Fruit fly (Drosophila melanogaster) whole organism, embryonic: Measurements from ENCODE around the gene BORCS6.

Experiments
- Antp ChIP-seq: fragments of 200-800 bp; sonication (Bioruptor generic); optimal IDR thresholded peaks from 3 replicates; lab custom pipeline; 2016; ENCODE audit warnings: missing biosample characterization, missing genetic modification characterization
- B-H2 ChIP-seq: fragments of 200-800 bp; sonication (Bioruptor generic); optimal IDR thresholded peaks from 2 replicates; lab custom pipeline; 2018; ENCODE audit warnings: missing biosample characterization, mild to moderate bottlenecking, missing genetic modification characterization
- Bgb ChIP-seq: fragments of 200-800 bp; sonication (Bioruptor generic); IDR thresholded peaks from 2 replicates; pipeline ENCODE4 v1.3.6; 2022; ENCODE audit warnings: missing biosample characterization, missing genetic modification characterization; ENCODE audit not compliant: partially characterized antibody
- CG10431 ChIP-seq: fragments of 200-800 bp; sonication (Bioruptor generic); optimal IDR thresholded peaks from 3 replicates; lab custom pipeline; 2018; ENCODE audit warnings: missing biosample characterization, mild to moderate bottlenecking, missing genetic modification characterization
- CG10565 ChIP-seq: fragments of 200-800 bp; sonication (Bioruptor generic); optimal IDR thresholded peaks from 3 replicates; lab custom pipeline; 2016; ENCODE audit warnings: missing biosample characterization, mild to moderate bottlenecking, missing genetic modification characterization
- CG11695 ChIP-seq: fragments of 200-800 bp; sonication (Bioruptor generic); IDR thresholded peaks from 3 replicates; pipeline ENCODE4 v1.3.6; 2022; ENCODE audit warnings: missing biosample characterization, missing genetic modification characterization
- CG12071 ChIP-seq: fragments of 200-800 bp; sonication (Bioruptor generic); optimal IDR thresholded peaks from 3 replicates; lab custom pipeline; 2018; ENCODE audit warnings: missing biosample characterization, mild to moderate bottlenecking, missing genetic modification characterization
- CG12659 ChIP-seq: fragments of 200-800 bp; sonication (Bioruptor generic); optimal IDR thresholded peaks from 3 replicates; lab custom pipeline; 2017; ENCODE audit warnings: mild to moderate bottlenecking, missing biosample characterization, missing genetic modification reagents, missing genetic modification characterization
- CG14667 ChIP-seq: fragments of 200-800 bp; sonication (Bioruptor generic); IDR thresholded peaks from 2 replicates; pipeline ENCODE4 v1.3.6; 2022; ENCODE audit warnings: missing biosample characterization, missing genetic modification characterization
- CG1647 ChIP-seq: fragments of 200-800 bp; sonication (Bioruptor generic); optimal IDR thresholded peaks from 3 replicates; lab custom pipeline; 2016; ENCODE audit warnings: missing biosample characterization, missing genetic modification characterization
- CG17829 ChIP-seq: fragments of 200-800 bp; optimal IDR thresholded peaks from 2 replicates; lab custom pipeline; 2019; ENCODE audit warnings: missing biosample characterization, mild to moderate bottlenecking, missing genetic modification characterization, moderate library complexity
- CG30431 ChIP-seq: fragments of 200-800 bp; sonication (Bioruptor generic); optimal IDR thresholded peaks from 2 replicates; lab custom pipeline; 2017; ENCODE audit warnings: missing biosample characterization, missing genetic modification characterization
- CG33213 ChIP-seq: fragments of 200-800 bp; sonication (Bioruptor generic); optimal IDR thresholded peaks from 3 replicates; lab custom pipeline; 2016; ENCODE audit warnings: missing biosample characterization, missing genetic modification characterization
- CG3407 ChIP-seq: fragments of 200-800 bp; sonication (Bioruptor generic); optimal IDR thresholded peaks from 2 replicates; lab custom pipeline; 2018; ENCODE audit warnings: missing biosample characterization, mild to moderate bottlenecking, missing genetic modification characterization
- CG34224 ChIP-seq: fragments of 200-800 bp; sonication (Bioruptor generic); IDR thresholded peaks from 3 replicates; pipeline ENCODE4 v1.3.6; 2022; ENCODE audit warnings: missing biosample characterization, missing genetic modification characterization; ENCODE audit not compliant: partially characterized antibody
- CG3838 ChIP-seq: fragments of 200-800 bp; sonication (Bioruptor generic); optimal IDR thresholded peaks from 3 replicates; lab custom pipeline; 2016; ENCODE audit warnings: missing biosample characterization, missing genetic modification characterization
- CG3995 ChIP-seq: fragments of 200-800 bp; sonication (Bioruptor generic); optimal IDR thresholded peaks from 3 replicates; lab custom pipeline; 2016; ENCODE audit warnings: missing biosample characterization, missing genetic modification characterization
- CG42726 ChIP-seq: fragments of 200-800 bp; sonication (Bioruptor generic); IDR thresholded peaks from 2 replicates; pipeline ENCODE4 v1.3.6; 2022; ENCODE audit warnings: missing biosample characterization, missing genetic modification characterization; ENCODE audit not compliant: partially characterized antibody
- CG4282 ChIP-seq: fragments of 200-800 bp; sonication (Bioruptor generic); optimal IDR thresholded peaks from 2 replicates; lab custom pipeline; 2016; ENCODE audit warnings: missing biosample characterization, missing genetic modification characterization
- CG4820 ChIP-seq: fragments of 200-800 bp; sonication (Bioruptor generic); optimal IDR thresholded peaks from 3 replicates; lab custom pipeline; 2016; ENCODE audit warnings: missing biosample characterization, missing genetic modification characterization
- CG6689 ChIP-seq: fragments of 200-800 bp; sonication (Bioruptor generic); IDR thresholded peaks from 2 replicates; pipeline ENCODE4 v1.3.6; 2022; ENCODE audit warnings: missing biosample characterization, missing genetic modification characterization
- CG7928 ChIP-seq: fragments of 200-800 bp; sonication (Bioruptor generic); optimal IDR thresholded peaks from 2 replicates; lab custom pipeline; 2017; ENCODE audit warnings: missing biosample characterization, mild to moderate bottlenecking, missing genetic modification characterization
- CG7963 ChIP-seq: fragments of 200-800 bp; sonication (Bioruptor generic); IDR thresholded peaks from 3 replicates; pipeline ENCODE4 v1.3.6; 2022; ENCODE audit warnings: missing biosample characterization, missing genetic modification characterization; ENCODE audit not compliant: partially characterized antibody
- CG8924 ChIP-seq: fragments of 200-800 bp; optimal IDR thresholded peaks from 3 replicates; lab custom pipeline; 2019; ENCODE audit warnings: missing biosample characterization, mild to moderate bottlenecking, missing genetic modification characterization, moderate library complexity
- Camta ChIP-seq: fragments of 200-800 bp; sonication (Bioruptor generic); optimal IDR thresholded peaks from 2 replicates; lab custom pipeline; 2016; ENCODE audit warnings: missing biosample characterization, missing genetic modification characterization
- H15 ChIP-seq: fragments of 200-800 bp; sonication (Bioruptor generic); IDR thresholded peaks from 3 replicates; pipeline ENCODE4 v1.3.6; 2022; ENCODE audit warnings: missing biosample characterization, missing genetic modification characterization
- HHEX ChIP-seq: fragments of 200-800 bp; sonication (Bioruptor generic); optimal IDR thresholded peaks from 3 replicates; lab custom pipeline; 2017; ENCODE audit warnings: missing biosample characterization, mild to moderate bottlenecking, missing genetic modification characterization, missing genetic modification reagents
- HLH4C ChIP-seq: fragments of 200-800 bp; sonication (Bioruptor generic); IDR thresholded peaks from 3 replicates; pipeline ENCODE4 v1.3.6; 2022; ENCODE audit warnings: missing biosample characterization, missing genetic modification characterization; ENCODE audit not compliant: partially characterized antibody
- HLH54F ChIP-seq: fragments of 200-800 bp; sonication (Bioruptor generic); optimal IDR thresholded peaks from 3 replicates; lab custom pipeline; 2016; ENCODE audit warnings: missing biosample characterization, missing genetic modification characterization
- Hey ChIP-seq: fragments of 200-800 bp; sonication (Bioruptor generic); optimal IDR thresholded peaks from 3 replicates; lab custom pipeline; 2018; ENCODE audit warnings: missing biosample characterization, mild to moderate bottlenecking, missing genetic modification characterization
- Lim3 ChIP-seq: fragments of 200-800 bp; sonication (Bioruptor generic); IDR thresholded peaks from 2 replicates; pipeline ENCODE4 v1.3.6; 2022; ENCODE audit warnings: missing biosample characterization, missing genetic modification characterization
- Lpt ChIP-seq: fragments of >200 bp; optimal IDR thresholded peaks from 2 replicates; lab custom pipeline; 2018; ENCODE audit warnings: missing biosample characterization, missing genetic modification characterization
- Optix ChIP-seq: fragments of 200-800 bp; sonication (Bioruptor generic); IDR thresholded peaks from 3 replicates; pipeline ENCODE4 v1.3.6; 2022; ENCODE audit warnings: missing biosample characterization, missing genetic modification characterization
- Scr ChIP-seq: fragments of 200-800 bp; sonication (Bioruptor generic); IDR thresholded peaks from 2 replicates; pipeline ENCODE4 v1.3.6; 2022; ENCODE audit warnings: missing biosample characterization, missing genetic modification characterization; ENCODE audit not compliant: partially characterized antibody
- Taf1 ChIP-seq: fragments of 200-800 bp; sonication (Bioruptor generic); IDR thresholded peaks from 2 replicates; pipeline ENCODE4 v1.3.6; 2022; ENCODE audit warnings: missing biosample characterization, missing genetic modification characterization
- caup ChIP-seq: fragments of 200-800 bp; sonication (Bioruptor generic); optimal IDR thresholded peaks from 3 replicates; lab custom pipeline; 2017; ENCODE audit warnings: missing biosample characterization, mild to moderate bottlenecking, missing genetic modification characterization, moderate library complexity; ENCODE audit not compliant: severe bottlenecking
- dati ChIP-seq: fragments of 200-800 bp; sonication (Bioruptor generic); IDR thresholded peaks from 2 replicates; pipeline ENCODE4 v1.3.6; 2022; ENCODE audit warnings: missing biosample characterization, missing genetic modification characterization
- dm ChIP-seq: fragments of 200-800 bp; sonication (Bioruptor generic); optimal IDR thresholded peaks from 3 replicates; lab custom pipeline; 2016; ENCODE audit warnings: missing biosample characterization, missing genetic modification characterization
- esg ChIP-seq: fragments of 200-800 bp; sonication (Bioruptor generic); conservative IDR thresholded peaks from 2 replicates; pipeline ENCODE4 v1.3.6; 2022; ENCODE audit warnings: missing biosample characterization, missing genetic modification characterization
- eve ChIP-seq, 2 experiments: fragments of >200 bp; optimal IDR thresholded peaks; 2 replicates each; lab custom pipeline; 2017; ENCODE audit warnings: missing biosample characterization in 2 of 2, missing genetic modification characterization in 2 of 2
- grau ChIP-seq: fragments of 200-800 bp; optimal IDR thresholded peaks from 3 replicates; lab custom pipeline; 2019; ENCODE audit warnings: missing biosample characterization, mild to moderate bottlenecking, missing genetic modification characterization, moderate library complexity
- kay ChIP-seq: fragments of 200-800 bp; sonication (Bioruptor generic); optimal IDR thresholded peaks from 2 replicates; lab custom pipeline; 2016; ENCODE audit warnings: missing biosample characterization, missing genetic modification characterization
- luna ChIP-seq: fragments of 200-800 bp; sonication (Bioruptor generic); optimal IDR thresholded peaks from 2 replicates; lab custom pipeline; 2016; ENCODE audit warnings: missing biosample characterization, missing genetic modification characterization
- nerfin-1 ChIP-seq: fragments of 200-800 bp; sonication (Bioruptor generic); optimal IDR thresholded peaks from 3 replicates; lab custom pipeline; 2019; ENCODE audit warnings: missing biosample characterization, mild to moderate bottlenecking, missing genetic modification characterization, moderate library complexity
- onecut ChIP-seq: fragments of 200-800 bp; sonication (Bioruptor generic); IDR thresholded peaks from 2 replicates; pipeline ENCODE4 v1.3.6; 2022; ENCODE audit warnings: missing biosample characterization, missing genetic modification characterization
- pho ChIP-seq: fragments of 200-800 bp; sonication (Bioruptor generic); optimal IDR thresholded peaks from 2 replicates; lab custom pipeline; 2016; ENCODE audit warnings: missing biosample characterization, missing genetic modification characterization
- repo ChIP-seq: fragments of 200-800 bp; sonication (Bioruptor generic); optimal IDR thresholded peaks from 2 replicates; lab custom pipeline; 2016; ENCODE audit warnings: missing biosample characterization, missing genetic modification characterization
- slbo ChIP-seq: fragments of 200-800 bp; sonication (Bioruptor generic); IDR thresholded peaks from 2 replicates; pipeline ENCODE4 v1.3.6; 2022; ENCODE audit warnings: missing biosample characterization, missing genetic modification characterization
- unc-4 ChIP-seq: fragments of 200-800 bp; sonication (Bioruptor generic); IDR thresholded peaks from 2 replicates; pipeline ENCODE4 v1.3.6; 2022; ENCODE audit warnings: missing biosample characterization, missing genetic modification characterization; ENCODE audit not compliant: partially characterized antibody
- yki ChIP-seq: fragments of >200 bp; optimal IDR thresholded peaks from 3 replicates; lab custom pipeline; 2018

The BORCS6 gene

DNA sequence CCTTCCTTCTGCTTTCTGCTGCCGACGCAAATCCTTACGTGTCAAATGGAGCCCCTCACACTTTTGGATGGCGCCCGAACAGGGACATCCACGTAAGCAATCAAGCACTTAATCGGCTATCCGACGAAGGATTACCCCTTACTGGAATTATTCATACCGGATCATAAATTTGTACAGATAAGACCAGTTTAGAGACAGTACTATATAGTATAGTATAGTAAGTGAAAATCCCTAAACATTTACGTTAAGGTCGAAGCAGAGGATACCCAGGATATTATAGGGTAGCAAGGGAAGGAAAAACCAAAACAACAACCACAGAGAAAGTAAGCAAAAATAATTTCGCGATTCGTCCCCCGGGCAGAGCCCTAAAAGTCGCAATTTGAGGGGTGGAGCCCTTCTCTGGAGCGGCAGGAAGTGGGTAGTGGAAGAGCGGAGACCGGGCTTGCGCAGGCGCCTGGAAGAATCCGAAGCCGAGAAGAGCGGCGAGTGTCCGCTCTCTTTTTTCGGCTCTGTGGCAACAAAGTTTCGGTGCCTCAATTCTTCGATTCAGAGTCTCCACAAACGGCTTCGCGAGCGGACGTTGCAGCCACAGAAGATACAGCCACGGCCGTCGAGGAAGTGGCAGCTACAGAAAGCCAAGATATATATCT is 5.0 kb downstream of the BORCS6 start (continued):
- TF ChIP-seq Lim3 (GFP tag; lab: Robert Waterston, UW) (no peak), unc-4 (GFP tag; lab: Robert Waterston, UW) (no peak), CG30431 (no peak), Lpt (no peak), nerfin-1 (tag; lab: Kevin White, UChicago) (no peak), CG1647 (GFP tag; lab: Kevin White, UChicago) (peak; percentile 45), eve (GFP tag; optimal IDR thresholded peaks at IDR 0.05; lab: Kevin White, UChicago) (peak in 1 of 2 experiments; percentile 29), B-H2 (GFP tag; lab: Kevin White, UChicago) (no peak), repo (GFP tag; lab: Kevin White, UChicago) (no peak), CG12659 (GFP tag; lab: Kevin White, UChicago) (peak; percentile 50), luna (GFP tag; lab: Kevin White, UChicago) (peak; percentile 42), grau (tag; lab: Kevin White, UChicago) (peak; percentile 74), Camta (GFP tag; lab: Kevin White, UChicago) (peak; percentile 61), HHEX (GFP tag; lab: Kevin White, UChicago) (peak; percentile 67), CG3838 (peak; percentile 21), CG10431 (GFP tag; lab: Kevin White, UChicago) (no peak), HLH4C (GFP tag; lab: Robert Waterston, UW) (no peak), CG3995 (GFP tag; lab: Kevin White, UChicago) (peak; percentile 34), CG7963 (GFP tag; lab: Robert Waterston, UW) (no peak), Antp (GFP tag; lab: Kevin White, UChicago) (peak; percentile 59), Scr (GFP tag; lab: Robert Waterston, UW) (no peak), CG4282 (GFP tag; lab: Kevin White, UChicago) (peak; percentile 8), slbo (GFP tag; lab: Robert Waterston, UW) (peak; percentile 86), HLH54F (GFP tag; lab: Kevin White, UChicago) (peak; percentile 78), CG12071 (peak; percentile 67), CG7928 (GFP tag; lab: Kevin White, UChicago) (no peak), CG3407 (no peak), Taf1 (GFP tag; lab: Robert Waterston, UW) (peak; percentile 61), CG11695 (GFP tag; lab: Robert Waterston, UW) (peak; percentile 46; the same call in 2 of the 3 replicates), CG42726 (GFP tag; lab: Robert Waterston, UW) (no peak), CG34224 (GFP tag; lab: Robert Waterston, UW) (no peak), CG17829 (tag; lab: Kevin White, UChicago) (no peak), H15 (0 out of 3 replicates have a peak, but pooled peaks have one; percentile 55), pho (GFP tag; lab: Kevin White, UChicago) (peak; percentile 76), CG14667 (peak; percentile 38; the same call in 1 of the 2 replicates), dati (GFP tag; lab: Robert Waterston, UW) (no peak), caup (GFP tag; lab: Kevin White, UChicago) (peak; percentile 78), CG6689 (GFP tag; lab: Robert Waterston, UW) (peak; percentile 43), CG8924 (tag; lab: Kevin White, UChicago) (peak; percentile 62), onecut (GFP tag; lab: Robert Waterston, UW) (peak; percentile 35; the same call in 1 of the 2 replicates), yki (lab: Kevin White, UChicago) (no peak), Optix (GFP tag; lab: Robert Waterston, UW) (0 out of 3 replicates have a peak, but pooled peaks have one; percentile 10), CG33213 (peak; percentile 51), dm (GFP tag; lab: Kevin White, UChicago) (peak; percentile 21), CG4820 (GFP tag; lab: Kevin White, UChicago) (no peak), kay (GFP tag; lab: Kevin White, UChicago) (no peak), CG10565 (GFP tag; lab: Kevin White, UChicago) (no peak), Bgb (GFP tag; lab: Robert Waterston, UW) (no peak), esg (GFP tag; lab: Robert Waterston, UW) (peak; percentile 62), Hey (no peak)
